Fruit fly (Drosophila melanogaster): ENCODE data around the gene schuy.

The schuy gene

dm6 chr3L:20004442-20004869 is 18.6 kb downstream of the schuy start (continued):
- TF ChIP-seq tna (GFP tag; IDR thresholded peaks at IDR 0.05; ENCODE audit: partially characterized antibody) (0 out of 2 replicates have a peak, but pooled peaks have one; percentile 10), CG2712 (tag; optimal IDR thresholded peaks at IDR 0.05) (peak; percentile 60), tup (GFP tag; optimal IDR thresholded peaks at IDR 0.05) (no peak), D19A (tag; optimal IDR thresholded peaks at IDR 0.05) (peak; percentile 19), unc-4 (GFP tag; IDR thresholded peaks at IDR 0.05; ENCODE audit: partially characterized antibody) (peak; percentile 55; the same call in 1 of the 2 replicates), CG14050 (GFP tag; IDR thresholded peaks at IDR 0.05) (no peak), Ptx1 (GFP tag; IDR thresholded peaks at IDR 0.05) (no peak), wor (GFP tag; IDR thresholded peaks at IDR 0.05) (no peak), fd102C (GFP tag; optimal IDR thresholded peaks at IDR 0.05) (no peak), insv (GFP tag; optimal IDR thresholded peaks at IDR 0.05) (peak; percentile 88 to 100), BEAF-32 (GFP tag; optimal IDR thresholded peaks at IDR 0.05) (peak; percentile 62), CG31365 (tag; optimal IDR thresholded peaks at IDR 0.05) (no peak), ro (GFP tag; IDR thresholded peaks at IDR 0.05) (no peak), da (GFP tag; optimal IDR thresholded peaks at IDR 0.05) (no peak), MTF-1 (GFP tag; optimal IDR thresholded peaks at IDR 0.05; ENCODE audit: borderline replicate concordance) (no peak), grau (tag; optimal IDR thresholded peaks at IDR 0.05) (no peak), Xrp1 (GFP tag; IDR thresholded peaks at IDR 0.05) (peak; percentile 30; the same call in 1 of the 2 replicates), Nf-YC (tag; optimal IDR thresholded peaks at IDR 0.05) (peak; percentile 41), CG17612 (GFP tag; IDR thresholded peaks at IDR 0.05) (no peak), Lpt (GFP tag; optimal IDR thresholded peaks at IDR 0.05) (no peak), Eip74EF (GFP tag; optimal IDR thresholded peaks at IDR 0.05) (peak in 1 of 2 experiments; percentile 4), ap (GFP tag; IDR thresholded peaks at IDR 0.05) (no peak), lmd (GFP tag; IDR thresholded peaks at IDR 0.05) (no peak), CG4854 (GFP tag; optimal IDR thresholded peaks at IDR 0.05) (no peak), CHES-1-like (GFP tag; optimal IDR thresholded peaks at IDR 0.05) (no peak), NC2α (GFP tag; optimal IDR thresholded peaks at IDR 0.05) (no peak), CG12299 (tag; optimal IDR thresholded peaks at IDR 0.05) (no peak), CG4707 (GFP tag; optimal IDR thresholded peaks at IDR 0.05) (peak; percentile 31), gfzf (GFP tag; optimal IDR thresholded peaks at IDR 0.05) (peak; percentile 25), Lhr (GFP tag; optimal IDR thresholded peaks at IDR 0.05) (peak; percentile 54), onecut (GFP tag; IDR thresholded peaks at IDR 0.05) (peak; percentile 93), Bgb (GFP tag; IDR thresholded peaks at IDR 0.05; ENCODE audit: partially characterized antibody) (peak; percentile 79; the same call in 1 of the 2 replicates), Vsx1 (GFP tag; optimal IDR thresholded peaks at IDR 0.05) (peak; percentile 69), CG2889 (GFP tag; IDR thresholded peaks at IDR 0.05) (no peak), CG17361 (GFP tag; IDR thresholded peaks at IDR 0.05) (no peak; the same call in 2 of the 3 replicates), CG4617 (GFP tag; optimal IDR thresholded peaks at IDR 0.05; ENCODE audit: borderline replicate concordance) (no peak), Myb (GFP tag; optimal IDR thresholded peaks at IDR 0.05) (no peak), CG8478 (optimal IDR thresholded peaks at IDR 0.05) (no peak), CG12219 (GFP tag; optimal IDR thresholded peaks at IDR 0.05) (no peak), crc (GFP tag; optimal IDR thresholded peaks at IDR 0.05) (no peak), CG2129 (GFP tag; IDR thresholded peaks at IDR 0.05; ENCODE audit: partially characterized antibody) (no peak), B-H1 (GFP tag; IDR thresholded peaks at IDR 0.05) (no peak), amos (GFP tag; IDR thresholded peaks at IDR 0.05; ENCODE audit: partially characterized antibody) (peak; percentile 60; the same call in 1 of the 2 replicates), NfI (GFP tag; optimal IDR thresholded peaks at IDR 0.05) (peak; percentile 12), CG31224 (GFP tag; IDR thresholded peaks at IDR 0.05) (no peak), CG14860 (GFP tag; IDR thresholded peaks at IDR 0.05; ENCODE audit: partially characterized antibody) (no peak), sna (GFP tag; IDR thresholded peaks at IDR 0.05; ENCODE audit: partially characterized antibody) (no peak), CG6254 (GFP tag; optimal IDR thresholded peaks at IDR 0.05) (peak; percentile 57), H2.0 (GFP tag; IDR thresholded peaks at IDR 0.05) (no peak), CG17829 (tag; optimal IDR thresholded peaks at IDR 0.05) (peak; percentile 61)

Data from whole organism, embryonic.